Worm (Caenorhabditis elegans): ENCODE measurements around the gene adm-4.

- TF ChIP-seq ceh-24 (tag; optimal IDR thresholded peaks at IDR 0.05), result no peak
- no peak for TF ChIP-seq pha-4 (tag; optimal IDR thresholded peaks at IDR 0.05)
- TF ChIP-seq sdc-2 (tag; optimal IDR thresholded peaks at IDR 0.05), result no peak
- no peak for TF ChIP-seq ceh-30 (tag; optimal IDR thresholded peaks at IDR 0.05)
- TF ChIP-seq pqm-1 (tag; optimal IDR thresholded peaks at IDR 0.05), result no peak
- TF ChIP-seq unc-55 (GFP tag; optimal IDR thresholded peaks at IDR 0.05), result no peak
- TF ChIP-seq nhr-11 (tag; optimal IDR thresholded peaks at IDR 0.05), result no peak
- peak; percentile 18 for TF ChIP-seq rnt-1 (tag; optimal IDR thresholded peaks at IDR 0.05)
- no peak for TF ChIP-seq nhr-232 (tag; optimal IDR thresholded peaks at IDR 0.05)
- TF ChIP-seq ttx-3 (tag; optimal IDR thresholded peaks at IDR 0.05), result no peak
- TF ChIP-seq ceh-2 (tag; optimal IDR thresholded peaks at IDR 0.05), result no peak
- no peak for TF ChIP-seq lim-6 (tag; optimal IDR thresholded peaks at IDR 0.05)
- no peak for TF ChIP-seq fkh-10 (GFP tag; optimal IDR thresholded peaks at IDR 0.05)
- peak; percentile 24 for TF ChIP-seq dve-1 (tag; optimal IDR thresholded peaks at IDR 0.05)
These were observed 27.6 kb upstream of the adm-4 start for ce11 chrX:7825707-7826106.

All from whole organism, late embryonic.